Worm (Caenorhabditis elegans) whole organism, L3 larva: Measurements from ENCODE around the gene K08D8.7.

Source experiments
- R02D3.7 ChIP-seq: fragments of 150-350 bp; optimal IDR thresholded peaks from 2 replicates; lab custom pipeline; 2014; ENCODE audit warnings: missing biosample characterization, missing genetic modification characterization
- ZK546.5 ChIP-seq: sonication (generic microtip); optimal IDR thresholded peaks from 2 replicates; lab custom pipeline; 2017; ENCODE audit warnings: missing biosample characterization, missing genetic modification characterization
- aly-2 ChIP-seq: fragments of 150-350 bp; optimal IDR thresholded peaks from 2 replicates; lab custom pipeline; 2014; ENCODE audit warnings: missing biosample characterization, missing genetic modification characterization
- ama-1 ChIP-seq: fragments of 150-350 bp; optimal IDR thresholded peaks from 2 replicates; lab custom pipeline; 2018
- ceh-28 ChIP-seq: fragments of 150-350 bp; optimal IDR thresholded peaks from 2 replicates; lab custom pipeline; 2014; ENCODE audit warnings: missing biosample characterization, missing genetic modification reagents, missing genetic modification characterization
- ceh-9 ChIP-seq: sonication (generic microtip); optimal IDR thresholded peaks from 2 replicates; lab custom pipeline; 2018; ENCODE audit warnings: missing biosample characterization, missing genetic modification characterization
- egl-5 ChIP-seq: fragments of 150-350 bp; optimal IDR thresholded peaks from 2 replicates; lab custom pipeline; 2017; ENCODE audit warnings: missing biosample characterization, missing genetic modification reagents, missing genetic modification characterization, inconsistent platforms
- elt-1 ChIP-seq: fragments of 150-350 bp; optimal IDR thresholded peaks from 2 replicates; lab custom pipeline; 2014; ENCODE audit warnings: missing biosample characterization, missing genetic modification characterization
- elt-2 ChIP-seq: sonication (generic microtip); optimal IDR thresholded peaks from 2 replicates; lab custom pipeline; 2016; ENCODE audit warnings: missing genetic modification reagents, mild to moderate bottlenecking, missing genetic modification characterization, missing compliant biosample characterization
- elt-3 ChIP-seq, 3 experiments: fragments of 150-350 bp in 1 of 3; sonication (generic microtip) in 2 of 3; optimal IDR thresholded peaks; 2 replicates in 2 of 3; 4 replicates in 1 of 3; lab custom pipeline; 2014 to 2017; ENCODE audit warnings: missing biosample characterization in 3 of 3, missing genetic modification characterization in 3 of 3
- eor-1 ChIP-seq, 2 experiments: fragments of 150-350 bp; optimal IDR thresholded peaks; 2 replicates each; lab custom pipeline; 2014 to 2018; ENCODE audit warnings: missing biosample characterization in 2 of 2, missing genetic modification characterization in 2 of 2
- fos-1 ChIP-seq: fragments of 150-350 bp; optimal IDR thresholded peaks from 2 replicates; lab custom pipeline; 2014; ENCODE audit warnings: missing biosample characterization, missing genetic modification characterization
- jun-1 ChIP-seq: fragments of 150-350 bp; optimal IDR thresholded peaks from 2 replicates; lab custom pipeline; 2014; ENCODE audit warnings: missing biosample characterization, missing genetic modification reagents, missing genetic modification characterization
- lin-15B ChIP-seq: fragments of 150-350 bp; optimal IDR thresholded peaks from 2 replicates; lab custom pipeline; 2014; ENCODE audit warnings: missing biosample characterization, missing genetic modification characterization
- lin-39 ChIP-seq: fragments of 150-350 bp; optimal IDR thresholded peaks from 2 replicates; lab custom pipeline; 2018; ENCODE audit warnings: missing biosample characterization, missing genetic modification reagents, missing genetic modification characterization
- mdl-1 ChIP-seq: fragments of 150-350 bp; optimal IDR thresholded peaks from 2 replicates; lab custom pipeline; 2014; ENCODE audit warnings: missing biosample characterization, missing genetic modification characterization
- mml-1 ChIP-seq: fragments of 150-350 bp; sonication (generic microtip); optimal IDR thresholded peaks from 3 replicates; lab custom pipeline; 2014; ENCODE audit warnings: missing biosample characterization, missing genetic modification characterization
- nfya-1 ChIP-seq: sonication (generic microtip); optimal IDR thresholded peaks from 2 replicates; lab custom pipeline; 2017; ENCODE audit warnings: missing genetic modification characterization, mild to moderate bottlenecking, missing compliant biosample characterization, antibody characterized with exemption, moderate library complexity; ENCODE audit not compliant: insufficient read depth
- nhr-11 ChIP-seq: fragments of 150-350 bp; optimal IDR thresholded peaks from 2 replicates; lab custom pipeline; 2014; ENCODE audit warnings: missing biosample characterization, missing genetic modification characterization
- nhr-25 ChIP-seq: sonication (generic microtip); optimal IDR thresholded peaks from 2 replicates; lab custom pipeline; 2017; ENCODE audit warnings: missing biosample characterization, missing genetic modification characterization
- nhr-28 ChIP-seq: fragments of 150-350 bp; optimal IDR thresholded peaks from 2 replicates; lab custom pipeline; 2014; ENCODE audit warnings: missing biosample characterization, missing genetic modification characterization
- nhr-67 ChIP-seq: fragments of 150-350 bp; optimal IDR thresholded peaks from 2 replicates; lab custom pipeline; 2014; ENCODE audit warnings: missing biosample characterization, missing genetic modification characterization
- nhr-76 ChIP-seq: fragments of 150-350 bp; sonication (generic microtip); optimal IDR thresholded peaks from 5 replicates; lab custom pipeline; 2014; ENCODE audit warnings: missing biosample characterization, missing genetic modification characterization
- nhr-77 ChIP-seq: fragments of 150-350 bp; optimal IDR thresholded peaks from 2 replicates; lab custom pipeline; 2014; ENCODE audit warnings: missing biosample characterization, missing genetic modification characterization
- pha-4 ChIP-seq: fragments of 150-350 bp; optimal IDR thresholded peaks from 2 replicates; lab custom pipeline; 2014; ENCODE audit warnings: missing biosample characterization, missing genetic modification reagents, missing genetic modification characterization
- pqm-1 ChIP-seq: fragments of 150-350 bp; optimal IDR thresholded peaks from 2 replicates; lab custom pipeline; 2017; ENCODE audit warnings: missing biosample characterization, missing genetic modification characterization, inconsistent platforms
- sea-2 ChIP-seq: fragments of 150-350 bp; sonication (generic microtip); optimal IDR thresholded peaks from 4 replicates; lab custom pipeline; 2014; ENCODE audit warnings: missing biosample characterization, missing genetic modification reagents, missing genetic modification characterization
- skn-1 ChIP-seq: fragments of 150-350 bp; optimal IDR thresholded peaks from 2 replicates; lab custom pipeline; 2014; ENCODE audit warnings: missing biosample characterization, missing genetic modification characterization
- tbx-2 ChIP-seq: sonication (generic microtip); optimal IDR thresholded peaks from 2 replicates; lab custom pipeline; 2016; ENCODE audit warnings: mild to moderate bottlenecking, missing genetic modification characterization, missing compliant biosample characterization
- unc-39 ChIP-seq: sonication (generic microtip); optimal IDR thresholded peaks from 4 replicates; lab custom pipeline; 2017; ENCODE audit warnings: missing biosample characterization, missing genetic modification characterization
- unc-62 ChIP-seq: fragments of 150-350 bp; sonication (generic microtip); optimal IDR thresholded peaks from 4 replicates; lab custom pipeline; 2014; ENCODE audit warnings: missing biosample characterization, missing genetic modification reagents, missing genetic modification characterization
- ztf-11 ChIP-seq: fragments of 150-350 bp; optimal IDR thresholded peaks from 2 replicates; lab custom pipeline; 2014; ENCODE audit warnings: missing biosample characterization, missing genetic modification characterization
- ztf-4 ChIP-seq: fragments of 150-350 bp; optimal IDR thresholded peaks from 2 replicates; lab custom pipeline; 2014; ENCODE audit warnings: missing biosample characterization, missing genetic modification characterization

The K08D8.7 gene

ce11 chrIV:12902430-12903110, 5.9 kb downstream of the K08D8.7 start, which contains the start of gene K08D8.2:
Gene K08D8.2 (plus strand): TSS chrIV:12903060.
- TF ChIP-seq elt-2 (tag; lab: Kevin White, UChicago) (peak; percentile 61), lin-15B (tag; lab: Kevin White, UChicago) (no peak)

DNA sequence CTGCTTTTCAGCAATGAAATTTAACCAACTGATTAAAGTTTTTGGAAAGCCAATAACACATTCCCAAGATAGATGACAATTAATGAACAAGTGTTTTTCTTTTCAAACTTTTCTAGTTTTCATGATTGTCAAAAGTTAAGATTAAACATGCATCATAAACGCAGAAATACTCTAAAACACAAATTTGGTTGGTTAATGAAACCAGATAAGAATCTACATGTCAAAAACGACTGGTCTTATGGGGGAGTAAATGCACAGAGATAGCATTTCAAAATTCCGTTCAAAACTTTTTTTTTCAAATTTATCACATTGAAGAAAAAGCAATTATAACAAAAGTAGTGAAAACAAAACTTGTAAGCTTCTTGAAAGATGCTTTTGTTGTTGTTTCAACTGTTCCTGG, 7.1 kb downstream of the K08D8.7 start:
- TF ChIP-seq ceh-9: no peak
- TF ChIP-seq fos-1 (tag; lab: Kevin White, UChicago): no peak
- no peak for TF ChIP-seq mdl-1 (tag; lab: Kevin White, UChicago)
- no peak for TF ChIP-seq unc-39 (tag; lab: Kevin White, UChicago)
- peak; percentile 64 for TF ChIP-seq elt-2 (tag; lab: Kevin White, UChicago)
- TF ChIP-seq nhr-77: no peak
- no peak for TF ChIP-seq R02D3.7 (tag; lab: Kevin White, UChicago)

DNA sequence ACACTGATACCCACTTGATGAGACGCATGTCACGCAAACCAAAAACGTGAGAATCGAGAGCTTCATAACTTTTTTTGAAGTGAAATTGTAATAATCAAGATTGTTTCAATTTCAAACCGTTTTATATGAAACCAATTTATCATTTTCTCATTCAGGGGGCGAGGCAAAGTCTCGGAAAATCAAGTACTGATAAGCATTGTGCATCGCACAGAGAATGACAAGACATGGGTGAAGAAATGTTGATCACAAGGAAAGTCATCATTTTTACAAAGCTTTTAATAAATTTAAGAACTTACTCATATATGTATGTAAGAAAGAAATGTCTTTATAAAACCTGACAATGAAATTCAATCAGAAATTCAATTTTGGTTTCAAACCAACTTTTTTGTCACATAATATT, 9.9 kb downstream of the K08D8.7 start, which contains the start of gene K08D8.3:
TSS of gene K08D8.3 (minus strand) at position 131 of the 400 bp plus-strand sequence.
- TF ChIP-seq ZK546.5 (tag; lab: Kevin White, UChicago) (no peak), skn-1 (peak; percentile 69), nhr-25 (no peak), ceh-28 (tag; lab: Kevin White, UChicago) (no peak), unc-62 (GFP tag; lab: Kevin White, UChicago) (no peak), nhr-76 (tag; lab: Kevin White, UChicago) (no peak), elt-2 (tag; lab: Kevin White, UChicago) (peak; percentile 80), jun-1 (tag; lab: Kevin White, UChicago) (no peak), pqm-1 (tag; lab: Kevin White, UChicago) (peak; percentile 82), ztf-4 (no peak)

ce11 chrIV:12909871-12910270, 13.2 kb downstream of the K08D8.7 start, which contains the start of gene K08D8.4:
Gene K08D8.4 (minus strand): TSS chrIV:12909998.
- TF ChIP-seq tbx-2: no peak
- TF ChIP-seq pha-4 (tag; lab: Kevin White, UChicago): no peak
- no peak for TF ChIP-seq elt-3 (tag; optimal IDR thresholded peaks at IDR 0.05; lab: Kevin White, UChicago)
- TF ChIP-seq egl-5 (tag; lab: Kevin White, UChicago): no peak
- no peak for TF ChIP-seq nfya-1
- TF ChIP-seq pqm-1 (tag; lab: Kevin White, UChicago): peak; percentile 73
- TF ChIP-seq mdl-1 (tag; lab: Kevin White, UChicago): no peak
- peak; percentile 78 for TF ChIP-seq elt-2 (tag; lab: Kevin White, UChicago)
- no peak for TF ChIP-seq unc-62 (GFP tag; lab: Kevin White, UChicago)
- TF ChIP-seq nhr-11 (tag; lab: Kevin White, UChicago): no peak
- TF ChIP-seq ama-1 (lab: Kevin White, UChicago): no peak
- no peak for TF ChIP-seq elt-1 (tag; lab: Kevin White, UChicago)
- no peak for TF ChIP-seq unc-39 (tag; lab: Kevin White, UChicago)
- TF ChIP-seq fos-1 (tag; lab: Kevin White, UChicago): no peak
- TF ChIP-seq sea-2 (GFP tag; lab: Kevin White, UChicago): no peak
- TF ChIP-seq, all 47 proteins: peak for 2

ce11 chrIV:12911990-12912389, 15.4 kb downstream of the K08D8.7 start, which contains the start of gene K08D8.5:
Gene K08D8.5 (minus strand): TSS chrIV:12912129.
- TF ChIP-seq elt-3 (tag; optimal IDR thresholded peaks at IDR 0.05; lab: Kevin White, UChicago) (no peak), pqm-1 (tag; lab: Kevin White, UChicago) (peak; percentile 51), lin-39 (tag; lab: Kevin White, UChicago) (no peak), nhr-28 (no peak), elt-2 (tag; lab: Kevin White, UChicago) (peak; percentile 72), aly-2 (tag; lab: Kevin White, UChicago) (no peak), ceh-9 (no peak), skn-1 (no peak), nhr-11 (tag; lab: Kevin White, UChicago) (no peak), elt-1 (tag; lab: Kevin White, UChicago) (no peak)

DNA sequence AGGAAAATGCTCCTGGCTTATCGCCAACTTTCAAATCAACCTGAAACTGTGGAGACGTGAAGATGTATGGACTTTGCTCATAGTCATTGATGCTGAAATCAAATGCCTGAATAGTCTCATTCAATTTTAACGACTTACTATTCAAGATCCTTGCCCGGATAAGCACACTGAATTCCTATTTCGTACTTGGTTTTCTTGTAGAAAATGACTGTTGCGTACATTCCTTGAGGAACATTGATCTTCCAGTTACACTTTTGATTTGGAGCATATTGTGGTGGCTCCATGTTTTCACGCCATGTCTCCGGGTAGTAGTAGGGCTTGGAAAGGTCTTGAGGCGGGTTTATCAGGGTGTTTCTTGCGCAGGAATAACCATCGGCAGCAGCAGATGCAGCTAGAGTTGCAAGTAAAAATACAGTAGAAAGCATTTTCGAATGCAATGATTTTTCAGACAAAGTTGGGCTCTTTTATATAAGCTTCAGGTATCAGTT, 17.9 kb downstream of the K08D8.7 start, which contains the start of gene irg-6:
TSS of gene irg-6 (minus strand) at position 438 of the 488 bp plus-strand sequence.
- TF ChIP-seq aly-2 (tag; lab: Kevin White, UChicago) (no peak), lin-39 (tag; lab: Kevin White, UChicago) (no peak), ztf-4 (no peak), eor-1 (tag; optimal IDR thresholded peaks at IDR 0.05; lab: Kevin White, UChicago) (no peak), ztf-11 (tag; lab: Kevin White, UChicago) (no peak), mml-1 (tag; lab: Kevin White, UChicago) (no peak), mdl-1 (tag; lab: Kevin White, UChicago) (no peak), pqm-1 (tag; lab: Kevin White, UChicago) (no peak), nhr-11 (tag; lab: Kevin White, UChicago) (no peak), tbx-2 (no peak), ama-1 (lab: Kevin White, UChicago) (no peak), nhr-67 (no peak)
